Fruit fly (Drosophila melanogaster) whole organism, embryonic: ENCODE measurements around the gene Spt20.

Source experiments
- Atf3 ChIP-seq: fragments of 200-800 bp; sonication (Bioruptor generic); optimal IDR thresholded peaks from 3 replicates; lab custom pipeline; 2016; ENCODE audit warnings: missing biosample characterization, missing genetic modification characterization
- Bgb ChIP-seq: fragments of 200-800 bp; sonication (Bioruptor generic); IDR thresholded peaks from 2 replicates; pipeline ENCODE4 v1.3.6; 2022; ENCODE audit warnings: missing biosample characterization, missing genetic modification characterization; ENCODE audit not compliant: partially characterized antibody
- CG10321 ChIP-seq: fragments of 200-800 bp; sonication (Bioruptor generic); IDR thresholded peaks from 2 replicates; pipeline ENCODE4 v1.3.6; 2022; ENCODE audit warnings: missing biosample characterization, missing genetic modification characterization
- CG12155 ChIP-seq: fragments of 200-800 bp; sonication (Bioruptor generic); optimal IDR thresholded peaks from 3 replicates; lab custom pipeline; 2016; ENCODE audit warnings: missing biosample characterization, missing genetic modification characterization
- CG12391 ChIP-seq: fragments of 200-800 bp; sonication (Bioruptor generic); optimal IDR thresholded peaks from 3 replicates; lab custom pipeline; 2018; ENCODE audit warnings: missing biosample characterization, mild to moderate bottlenecking, missing genetic modification characterization, moderate library complexity
- CG12769 ChIP-seq: fragments of 200-800 bp; sonication (Bioruptor generic); optimal IDR thresholded peaks from 2 replicates; lab custom pipeline; 2019; ENCODE audit warnings: missing biosample characterization, mild to moderate bottlenecking, missing genetic modification characterization, moderate library complexity
- CG13287 ChIP-seq: fragments of 200-800 bp; sonication (Bioruptor generic); IDR thresholded peaks from 2 replicates; pipeline ENCODE4 v1.3.6; 2022; ENCODE audit warnings: missing biosample characterization, missing genetic modification characterization; ENCODE audit not compliant: partially characterized antibody
- CG14965 ChIP-seq: fragments of 200-800 bp; sonication (Bioruptor generic); optimal IDR thresholded peaks from 2 replicates; lab custom pipeline; 2016; ENCODE audit warnings: missing biosample characterization, missing genetic modification characterization, borderline replicate concordance
- CG15073 ChIP-seq: fragments of 200-800 bp; sonication (Bioruptor generic); optimal IDR thresholded peaks from 2 replicates; lab custom pipeline; 2016; ENCODE audit warnings: missing biosample characterization, missing genetic modification characterization
- CG16863 ChIP-seq: fragments of 200-800 bp; sonication (Bioruptor generic); optimal IDR thresholded peaks from 3 replicates; lab custom pipeline; 2016; ENCODE audit warnings: missing biosample characterization, missing genetic modification characterization
- CG17186 ChIP-seq: fragments of 200-800 bp; sonication (Bioruptor generic); optimal IDR thresholded peaks from 3 replicates; lab custom pipeline; 2017; ENCODE audit warnings: missing biosample characterization, missing genetic modification reagents, missing genetic modification characterization
- CG2875 ChIP-seq: fragments of 200-800 bp; sonication (Bioruptor generic); optimal IDR thresholded peaks from 2 replicates; lab custom pipeline; 2017; ENCODE audit warnings: missing biosample characterization, mild to moderate bottlenecking, missing genetic modification characterization, missing genetic modification reagents
- CG31224 ChIP-seq: fragments of 200-800 bp; sonication (Bioruptor generic); IDR thresholded peaks from 2 replicates; pipeline ENCODE4 v1.3.6; 2022; ENCODE audit warnings: missing biosample characterization, missing genetic modification characterization
- CG4328 ChIP-seq: fragments of 200-800 bp; sonication (Bioruptor generic); optimal IDR thresholded peaks from 3 replicates; lab custom pipeline; 2017; ENCODE audit warnings: missing biosample characterization, missing genetic modification reagents, missing genetic modification characterization
- CG4360 ChIP-seq: fragments of 200-800 bp; sonication (Bioruptor generic); IDR thresholded peaks from 2 replicates; pipeline ENCODE4 v1.3.6; 2022; ENCODE audit warnings: missing biosample characterization, missing genetic modification characterization
- CG4820 ChIP-seq: fragments of 200-800 bp; sonication (Bioruptor generic); optimal IDR thresholded peaks from 3 replicates; lab custom pipeline; 2016; ENCODE audit warnings: missing biosample characterization, missing genetic modification characterization
- CG6654 ChIP-seq: fragments of 200-800 bp; sonication (Bioruptor generic); optimal IDR thresholded peaks from 2 replicates; lab custom pipeline; 2017; ENCODE audit warnings: missing biosample characterization, mild to moderate bottlenecking, missing genetic modification characterization
- CG8924 ChIP-seq: fragments of 200-800 bp; optimal IDR thresholded peaks from 3 replicates; lab custom pipeline; 2019; ENCODE audit warnings: missing biosample characterization, mild to moderate bottlenecking, missing genetic modification characterization, moderate library complexity
- Dek ChIP-seq: fragments of 200-800 bp; sonication (Bioruptor generic); optimal IDR thresholded peaks from 3 replicates; lab custom pipeline; 2019; ENCODE audit warnings: missing biosample characterization, mild to moderate bottlenecking, missing genetic modification characterization, moderate library complexity
- Doc2 ChIP-seq: fragments of 200-800 bp; sonication (Bioruptor generic); IDR thresholded peaks from 2 replicates; pipeline ENCODE4 v1.3.6; 2022; ENCODE audit warnings: missing biosample characterization, missing genetic modification characterization
- HmgD ChIP-seq: fragments of 200-800 bp; sonication (Bioruptor generic); optimal IDR thresholded peaks from 3 replicates; lab custom pipeline; 2016; ENCODE audit warnings: missing biosample characterization, missing genetic modification characterization
- Hmr ChIP-seq: fragments of 200-800 bp; sonication (Bioruptor generic); optimal IDR thresholded peaks from 3 replicates; lab custom pipeline; 2017; ENCODE audit warnings: mild to moderate bottlenecking, missing biosample characterization, missing genetic modification reagents, missing genetic modification characterization
- Jarid2 ChIP-seq: fragments of 200-800 bp; sonication (Bioruptor generic); optimal IDR thresholded peaks from 3 replicates; lab custom pipeline; 2017; ENCODE audit warnings: mild to moderate bottlenecking, missing biosample characterization, missing genetic modification reagents, missing genetic modification characterization
- NC2β ChIP-seq: fragments of 200-800 bp; sonication (Bioruptor generic); optimal IDR thresholded peaks from 2 replicates; lab custom pipeline; 2016; ENCODE audit warnings: missing biosample characterization, missing genetic modification characterization
- Nf-YA ChIP-seq: fragments of 200-800 bp; sonication (Bioruptor generic); IDR thresholded peaks from 2 replicates; pipeline ENCODE4 v1.3.6; 2022; ENCODE audit warnings: missing biosample characterization, missing genetic modification characterization
- Oaz ChIP-seq: fragments of 200-800 bp; sonication (Bioruptor generic); IDR thresholded peaks from 2 replicates; pipeline ENCODE4 v1.3.6; 2022; ENCODE audit warnings: missing biosample characterization, missing genetic modification characterization
- Six4 ChIP-seq: fragments of 200-800 bp; sonication (Bioruptor generic); optimal IDR thresholded peaks from 2 replicates; lab custom pipeline; 2016; ENCODE audit warnings: missing biosample characterization, missing genetic modification characterization
- ap ChIP-seq: fragments of 200-800 bp; sonication (Bioruptor generic); IDR thresholded peaks from 2 replicates; pipeline ENCODE4 v1.3.6; 2022; ENCODE audit warnings: missing biosample characterization, missing genetic modification characterization
- bigmax ChIP-seq: fragments of 200-800 bp; sonication (Bioruptor generic); optimal IDR thresholded peaks from 2 replicates; lab custom pipeline; 2018; ENCODE audit warnings: missing biosample characterization, mild to moderate bottlenecking, missing genetic modification characterization
- caup ChIP-seq: fragments of 200-800 bp; sonication (Bioruptor generic); optimal IDR thresholded peaks from 3 replicates; lab custom pipeline; 2017; ENCODE audit warnings: missing biosample characterization, mild to moderate bottlenecking, missing genetic modification characterization, moderate library complexity; ENCODE audit not compliant: severe bottlenecking
- crol ChIP-seq: fragments of 200-800 bp; sonication (Bioruptor generic); IDR thresholded peaks from 2 replicates; pipeline ENCODE4 v1.3.6; 2022; ENCODE audit warnings: missing biosample characterization, missing genetic modification characterization
- dimm ChIP-seq: fragments of 200-800 bp; sonication (Bioruptor generic); IDR thresholded peaks from 2 replicates; pipeline ENCODE4 v1.3.6; 2022; ENCODE audit warnings: missing biosample characterization, missing genetic modification characterization
- dysf ChIP-seq: fragments of 200-800 bp; sonication (Bioruptor generic); IDR thresholded peaks from 3 replicates; pipeline ENCODE4 v1.3.6; 2022; ENCODE audit warnings: missing biosample characterization, missing genetic modification characterization
- gce ChIP-seq: fragments of 200-800 bp; sonication (Bioruptor generic); IDR thresholded peaks from 3 replicates; pipeline ENCODE4 v1.3.6; 2022; ENCODE audit warnings: missing biosample characterization, missing genetic modification characterization
- gem ChIP-seq: fragments of 200-800 bp; sonication (Bioruptor generic); optimal IDR thresholded peaks from 2 replicates; lab custom pipeline; 2019; ENCODE audit warnings: missing biosample characterization, mild to moderate bottlenecking, missing genetic modification characterization, moderate library complexity
- grau ChIP-seq: fragments of 200-800 bp; optimal IDR thresholded peaks from 3 replicates; lab custom pipeline; 2019; ENCODE audit warnings: missing biosample characterization, mild to moderate bottlenecking, missing genetic modification characterization, moderate library complexity
- gt ChIP-seq: fragments of 200-800 bp; sonication (Bioruptor generic); IDR thresholded peaks from 2 replicates; pipeline ENCODE4 v1.3.6; 2022; ENCODE audit warnings: missing biosample characterization, missing genetic modification characterization
- klu ChIP-seq: fragments of 200-800 bp; sonication (Bioruptor generic); IDR thresholded peaks from 2 replicates; pipeline ENCODE4 v1.3.6; 2022; ENCODE audit warnings: missing biosample characterization, missing genetic modification characterization
- lab ChIP-seq: fragments of 200-800 bp; sonication (Bioruptor generic); optimal IDR thresholded peaks from 3 replicates; lab custom pipeline; 2017; ENCODE audit warnings: missing biosample characterization, missing genetic modification characterization, mild to moderate bottlenecking, moderate library complexity, missing genetic modification reagents
- lilli ChIP-seq: fragments of 200-800 bp; sonication (Bioruptor generic); optimal IDR thresholded peaks from 3 replicates; lab custom pipeline; 2016; ENCODE audit warnings: missing biosample characterization, missing genetic modification characterization
- lmd ChIP-seq: fragments of 200-800 bp; sonication (Bioruptor generic); IDR thresholded peaks from 2 replicates; pipeline ENCODE4 v1.3.6; 2022; ENCODE audit warnings: missing biosample characterization, missing genetic modification characterization
- lola ChIP-seq, 3 experiments: fragments of >200 bp in 2 of 3; fragments of 200-800 bp in 1 of 3; sonication (Bioruptor generic) in 1 of 3; optimal IDR thresholded peaks; 2 replicates each; lab custom pipeline; 2017 to 2019; ENCODE audit warnings: missing biosample characterization in 3 of 3, missing genetic modification characterization in 3 of 3, mild to moderate bottlenecking in 1 of 3, moderate library complexity in 1 of 3
- nerfin-2 ChIP-seq: fragments of 200-800 bp; sonication (Bioruptor generic); IDR thresholded peaks from 2 replicates; pipeline ENCODE4 v1.3.6; 2022; ENCODE audit warnings: missing biosample characterization, missing genetic modification characterization; ENCODE audit not compliant: partially characterized antibody
- onecut ChIP-seq: fragments of 200-800 bp; sonication (Bioruptor generic); IDR thresholded peaks from 2 replicates; pipeline ENCODE4 v1.3.6; 2022; ENCODE audit warnings: missing biosample characterization, missing genetic modification characterization
- schlank ChIP-seq: fragments of 200-800 bp; sonication (Bioruptor generic); optimal IDR thresholded peaks from 2 replicates; lab custom pipeline; 2018; ENCODE audit warnings: missing biosample characterization, mild to moderate bottlenecking, missing genetic modification characterization
- sima ChIP-seq: fragments of 200-800 bp; sonication (Bioruptor generic); optimal IDR thresholded peaks from 2 replicates; lab custom pipeline; 2016; ENCODE audit warnings: missing biosample characterization, missing genetic modification characterization
- sob ChIP-seq: fragments of 200-800 bp; sonication (Bioruptor generic); IDR thresholded peaks from 2 replicates; pipeline ENCODE4 v1.3.6; 2022; ENCODE audit warnings: missing biosample characterization, missing genetic modification characterization
- tna ChIP-seq: fragments of 200-800 bp; sonication (Bioruptor generic); IDR thresholded peaks from 2 replicates; pipeline ENCODE4 v1.3.6; 2022; ENCODE audit warnings: missing biosample characterization, missing genetic modification characterization; ENCODE audit not compliant: partially characterized antibody

Spt20 gene

dm6 chr3L:13476566-13477452 is 25.7 kb upstream of the Spt20 start (continued):
- TF ChIP-seq klu (peak; percentile 83), dysf (GFP tag; lab: Robert Waterston, UW) (peak; percentile 94), sob (GFP tag; lab: Robert Waterston, UW) (peak; percentile 88), ap (GFP tag; lab: Robert Waterston, UW) (peak; percentile 66), Doc2 (GFP tag; lab: Robert Waterston, UW) (no peak), bigmax (no peak), CG8924 (tag; lab: Kevin White, UChicago) (peak; percentile 94), Hmr (peak; percentile 92), caup (GFP tag; lab: Kevin White, UChicago) (peak; percentile 89), lab (GFP tag; lab: Kevin White, UChicago) (peak; percentile 93), Atf3 (GFP tag; lab: Kevin White, UChicago) (peak; percentile 28), gce (GFP tag; lab: Robert Waterston, UW) (peak; percentile 77), HmgD (peak; percentile 41), CG4360 (GFP tag; lab: Robert Waterston, UW) (no peak; the same call in 1 of the 2 replicates), grau (tag; lab: Kevin White, UChicago) (peak; percentile 93), tna (GFP tag; lab: Robert Waterston, UW) (no peak), CG10321 (GFP tag; lab: Robert Waterston, UW) (no peak; the same call in 1 of the 2 replicates), CG6654 (peak; percentile 83), CG4820 (peak; percentile 90), CG12391 (peak; percentile 92), CG31224 (GFP tag; lab: Robert Waterston, UW) (peak; percentile 75), gt (GFP tag; lab: Robert Waterston, UW) (0 out of 2 replicates have a peak, but pooled peaks have one; percentile 43), onecut (GFP tag; lab: Robert Waterston, UW) (peak; percentile 69), lola (GFP tag; optimal IDR thresholded peaks at IDR 0.05; lab: Kevin White, UChicago) (peak in 1 of 3 experiments; percentile 84), Oaz (peak; percentile 55), lilli (GFP tag; lab: Kevin White, UChicago) (peak; percentile 88), CG12769 (tag; lab: Kevin White, UChicago) (peak; percentile 39), sima (GFP tag; lab: Kevin White, UChicago) (no peak), CG2875 (GFP tag; lab: Kevin White, UChicago) (peak; percentile 80), Dek (tag; lab: Kevin White, UChicago) (peak; percentile 89), CG16863 (GFP tag; lab: Kevin White, UChicago) (peak; percentile 69), Jarid2 (GFP tag; lab: Kevin White, UChicago) (peak; percentile 70), CG12155 (GFP tag; lab: Kevin White, UChicago) (peak; percentile 87), CG13287 (GFP tag; lab: Robert Waterston, UW) (peak; percentile 63; the same call in 1 of the 2 replicates), CG4328 (GFP tag; lab: Kevin White, UChicago) (peak; percentile 88), Six4 (GFP tag; lab: Kevin White, UChicago) (peak; percentile 88), schlank (peak; percentile 63), lmd (GFP tag; lab: Robert Waterston, UW) (peak; percentile 92), dimm (GFP tag; lab: Robert Waterston, UW) (peak; percentile 35; the same call in 1 of the 2 replicates), nerfin-2 (no peak), Bgb (GFP tag; lab: Robert Waterston, UW) (no peak), CG17186 (GFP tag; lab: Kevin White, UChicago) (peak; percentile 72), crol (GFP tag; lab: Robert Waterston, UW) (peak; percentile 62), gem (tag; lab: Kevin White, UChicago) (peak; percentile 95), NC2β (GFP tag; lab: Kevin White, UChicago) (peak; percentile 20), CG15073 (GFP tag; lab: Kevin White, UChicago) (peak; percentile 44), CG14965 (no peak), Nf-YA (GFP tag; lab: Robert Waterston, UW) (peak; percentile 68)
